Worm (Caenorhabditis elegans): ENCODE results near the gene B0034.7.

The B0034.7 gene

DNA sequence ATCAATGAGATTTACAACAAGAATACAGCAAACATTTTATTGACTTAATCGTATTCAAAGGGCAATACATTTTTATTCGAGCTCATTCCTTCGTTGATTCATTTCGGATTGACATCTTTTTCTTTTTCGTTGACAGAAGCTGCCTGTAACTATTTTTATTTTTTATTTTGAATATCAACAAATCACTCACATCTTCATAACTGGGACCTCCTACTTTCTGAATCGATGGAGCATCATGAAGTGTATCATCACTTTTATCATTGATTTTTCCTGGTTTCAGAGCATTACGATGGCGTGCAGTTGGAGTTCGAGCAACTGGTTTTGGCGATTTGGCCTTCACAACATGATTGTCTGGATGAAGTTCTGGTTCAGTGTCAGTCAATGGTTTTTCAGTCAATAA lies 6.6 kb downstream of the B0034.7 start, which contains the start of gene B0034.1:
Gene B0034.1, plus strand, starts transcription at position 301 of the 400 bp plus-strand sequence.
- TF ChIP-seq elt-3 (tag; optimal IDR thresholded peaks at IDR 0.05): no peak
- TF ChIP-seq blmp-1 (tag; optimal IDR thresholded peaks at IDR 0.05): no peak
- no peak for TF ChIP-seq ces-1 (GFP tag; optimal IDR thresholded peaks at IDR 0.05)
- no peak for TF ChIP-seq unc-62 (GFP tag; optimal IDR thresholded peaks at IDR 0.05)
- TF ChIP-seq mab-5 (tag; optimal IDR thresholded peaks at IDR 0.05): no peak
- no peak for TF ChIP-seq sem-2 (GFP tag; optimal IDR thresholded peaks at IDR 0.05)
- no peak for TF ChIP-seq sptf-1 (tag; optimal IDR thresholded peaks at IDR 0.05)
- TF ChIP-seq ceh-39 (tag; optimal IDR thresholded peaks at IDR 0.05): no peak
- TF ChIP-seq hlh-1 (tag; optimal IDR thresholded peaks at IDR 0.05): no peak

- TF ChIP-seq nhr-28 (tag; optimal IDR thresholded peaks at IDR 0.05): no peak
- no peak for TF ChIP-seq unc-62 (GFP tag; optimal IDR thresholded peaks at IDR 0.05)
- no peak for TF ChIP-seq ceh-39 (tag; optimal IDR thresholded peaks at IDR 0.05)
- TF ChIP-seq zip-8 (tag; optimal IDR thresholded peaks at IDR 0.05): no peak
- no peak for TF ChIP-seq nhr-2 (tag; optimal IDR thresholded peaks at IDR 0.05)
- TF ChIP-seq hlh-1 (tag; optimal IDR thresholded peaks at IDR 0.05): no peak
- no peak for TF ChIP-seq unc-39 (tag; optimal IDR thresholded peaks at IDR 0.05)
- TF ChIP-seq nhr-12 (tag; optimal IDR thresholded peaks at IDR 0.05): no peak
- TF ChIP-seq lin-13 (tag; optimal IDR thresholded peaks at IDR 0.05): no peak
These were observed 7.9 kb downstream of the B0034.7 start, which contains the start of gene B0034.4 for ce11 chrII:5969303-5969702. B0034.4 (minus strand) TSS chrII:5969531.

DNA sequence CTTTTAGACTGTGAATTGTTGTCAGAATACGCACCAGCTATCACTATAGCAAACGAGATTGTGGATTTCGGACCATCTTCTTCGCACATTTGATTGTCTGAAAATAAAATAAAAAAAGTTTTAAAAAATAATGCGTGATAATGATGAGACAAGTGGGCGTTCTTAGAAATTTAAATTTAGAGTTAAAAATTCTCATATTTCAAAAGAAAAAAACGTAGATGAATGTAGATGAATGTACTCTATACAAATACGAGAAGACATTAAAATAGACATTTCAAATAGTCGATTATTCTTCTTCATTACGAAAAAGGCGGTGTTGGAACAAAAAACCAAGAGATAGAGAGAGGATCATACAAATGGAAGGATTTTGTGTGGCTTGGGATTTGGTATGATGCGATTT lies 13.5 kb downstream of the B0034.7 start, which contains the start of gene B0034.5:
Gene B0034.5, minus strand, starts transcription at position 101 of the 400 bp plus-strand sequence.
- TF ChIP-seq mab-5 (tag; optimal IDR thresholded peaks at IDR 0.05): no peak
- no peak for TF ChIP-seq nhr-28 (tag; optimal IDR thresholded peaks at IDR 0.05)
- no peak for TF ChIP-seq unc-120 (tag; optimal IDR thresholded peaks at IDR 0.05; ENCODE audit: poor library complexity, severe bottlenecking)
- TF ChIP-seq ces-1 (GFP tag; optimal IDR thresholded peaks at IDR 0.05): no peak
- no peak for TF ChIP-seq bed-3 (GFP tag; optimal IDR thresholded peaks at IDR 0.05)
- TF ChIP-seq ztf-11 (tag; optimal IDR thresholded peaks at IDR 0.05): no peak
- no peak for TF ChIP-seq elt-3 (tag; optimal IDR thresholded peaks at IDR 0.05)
- TF ChIP-seq unc-62 (GFP tag; optimal IDR thresholded peaks at IDR 0.05): no peak
- no peak for TF ChIP-seq lin-13 (tag; optimal IDR thresholded peaks at IDR 0.05)
- TF ChIP-seq hlh-1 (tag; optimal IDR thresholded peaks at IDR 0.05): no peak
- TF ChIP-seq nhr-76 (tag; optimal IDR thresholded peaks at IDR 0.05): no peak
- no peak for TF ChIP-seq nhr-237 (tag; optimal IDR thresholded peaks at IDR 0.05)
- no peak for TF ChIP-seq tbx-8 (GFP tag; optimal IDR thresholded peaks at IDR 0.05)
- no peak for TF ChIP-seq mep-1 (tag; optimal IDR thresholded peaks at IDR 0.05)

ce11 chrII:5988224-5988623 lies 26.8 kb downstream of the B0034.7 start, which contains the start of gene ins-2:
ins-2 (plus strand) TSS chrII:5988524.
- TF ChIP-seq zip-8 (tag; optimal IDR thresholded peaks at IDR 0.05) (peak; percentile 51), nhr-2 (tag; optimal IDR thresholded peaks at IDR 0.05) (no peak), lin-32 (GFP tag; optimal IDR thresholded peaks at IDR 0.05) (peak; percentile 46)

ce11 chrII:5990668-5991067 lies 29.3 kb downstream of the B0034.7 start, which contains the start of gene ins-3:
ins-3 (minus strand) TSS chrII:5990768.
- TF ChIP-seq ceh-43 (GFP tag; optimal IDR thresholded peaks at IDR 0.05) (no peak), mep-1 (tag; optimal IDR thresholded peaks at IDR 0.05) (no peak), lin-32 (GFP tag; optimal IDR thresholded peaks at IDR 0.05) (no peak), lin-13 (tag; optimal IDR thresholded peaks at IDR 0.05) (no peak), drap-1 (GFP tag; optimal IDR thresholded peaks at IDR 0.05) (no peak), bed-3 (GFP tag; optimal IDR thresholded peaks at IDR 0.05) (no peak), cnd-1 (tag; optimal IDR thresholded peaks at IDR 0.05) (no peak), nhr-12 (tag; optimal IDR thresholded peaks at IDR 0.05) (no peak), tbx-8 (GFP tag; optimal IDR thresholded peaks at IDR 0.05) (no peak), blmp-1 (tag; optimal IDR thresholded peaks at IDR 0.05) (no peak), mls-2 (tag; optimal IDR thresholded peaks at IDR 0.05) (no peak), M03D4.4 (tag; optimal IDR thresholded peaks at IDR 0.05) (no peak), mab-5 (tag; optimal IDR thresholded peaks at IDR 0.05) (no peak), lsy-2 (tag; optimal IDR thresholded peaks at IDR 0.05) (no peak)

ce11 chrII:5996066-5996465 lies 34.6 kb downstream of the B0034.7 start, which contains the start of gene ins-4:
ins-4 (plus strand) TSS chrII:5996366.
- TF ChIP-seq snpc-4 (tag; optimal IDR thresholded peaks at IDR 0.05): no peak
- no peak for TF ChIP-seq ceh-43 (GFP tag; optimal IDR thresholded peaks at IDR 0.05)
- no peak for TF ChIP-seq nhr-237 (tag; optimal IDR thresholded peaks at IDR 0.05)
- no peak for TF ChIP-seq cnd-1 (tag; optimal IDR thresholded peaks at IDR 0.05)
- no peak for TF ChIP-seq drap-1 (GFP tag; optimal IDR thresholded peaks at IDR 0.05)
- no peak for TF ChIP-seq flh-1 (GFP tag; optimal IDR thresholded peaks at IDR 0.05)
- no peak for TF ChIP-seq tbx-8 (GFP tag; optimal IDR thresholded peaks at IDR 0.05)
- no peak for TF ChIP-seq lsy-2 (tag; optimal IDR thresholded peaks at IDR 0.05)
- no peak for TF ChIP-seq sptf-1 (tag; optimal IDR thresholded peaks at IDR 0.05)
- TF ChIP-seq sem-2 (GFP tag; optimal IDR thresholded peaks at IDR 0.05): no peak
- no peak for TF ChIP-seq elt-3 (tag; optimal IDR thresholded peaks at IDR 0.05)
- TF ChIP-seq elt-1 (tag; optimal IDR thresholded peaks at IDR 0.05; ENCODE audit: borderline replicate concordance, insufficient read depth): no peak
- TF ChIP-seq unc-62 (GFP tag; optimal IDR thresholded peaks at IDR 0.05): no peak
- TF ChIP-seq ztf-11 (tag; optimal IDR thresholded peaks at IDR 0.05): no peak
- no peak for TF ChIP-seq blmp-1 (tag; optimal IDR thresholded peaks at IDR 0.05)
- no peak for TF ChIP-seq zip-8 (tag; optimal IDR thresholded peaks at IDR 0.05)
- no peak for TF ChIP-seq mab-5 (tag; optimal IDR thresholded peaks at IDR 0.05)
- no peak for TF ChIP-seq M03D4.4 (tag; optimal IDR thresholded peaks at IDR 0.05)
- no peak for TF ChIP-seq lin-13 (tag; optimal IDR thresholded peaks at IDR 0.05)
- TF ChIP-seq ceh-39 (tag; optimal IDR thresholded peaks at IDR 0.05): no peak

All from whole organism, mixed stage, embryonic.